Fruit fly (Drosophila melanogaster): ENCODE data around the gene CG12692.
"Not testable (repeated sequence)": the region's sequence is repeated elsewhere in the genome, so short reads cannot be mapped to it uniquely, and the experiment has no call there.

The CG12692 gene

DNA sequence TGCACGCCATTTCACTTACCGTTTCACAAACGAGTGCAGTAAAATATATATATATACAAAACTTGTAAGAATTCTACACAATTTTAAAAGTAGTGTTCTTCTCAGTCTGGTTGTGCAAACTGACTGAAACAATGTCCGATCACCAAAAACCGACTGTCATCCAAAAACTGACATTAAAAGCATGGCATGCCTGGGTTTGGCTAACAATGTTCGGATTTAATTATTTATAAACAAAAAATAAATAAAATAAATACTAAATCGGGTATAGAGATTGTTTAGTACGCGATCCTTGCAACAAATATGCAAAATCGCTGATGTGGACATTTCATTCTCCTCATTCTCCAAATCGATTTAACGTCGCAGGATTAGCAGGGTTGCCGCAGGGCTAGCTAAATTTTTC, at the start of gene CG12692:
CG12692 (minus strand) TSS at position 101 of the 400 bp plus-strand sequence.
- TF ChIP-seq CG17801 (GFP tag; optimal IDR thresholded peaks at IDR 0.05; ENCODE audit: partially characterized antibody) = no peak

DNA sequence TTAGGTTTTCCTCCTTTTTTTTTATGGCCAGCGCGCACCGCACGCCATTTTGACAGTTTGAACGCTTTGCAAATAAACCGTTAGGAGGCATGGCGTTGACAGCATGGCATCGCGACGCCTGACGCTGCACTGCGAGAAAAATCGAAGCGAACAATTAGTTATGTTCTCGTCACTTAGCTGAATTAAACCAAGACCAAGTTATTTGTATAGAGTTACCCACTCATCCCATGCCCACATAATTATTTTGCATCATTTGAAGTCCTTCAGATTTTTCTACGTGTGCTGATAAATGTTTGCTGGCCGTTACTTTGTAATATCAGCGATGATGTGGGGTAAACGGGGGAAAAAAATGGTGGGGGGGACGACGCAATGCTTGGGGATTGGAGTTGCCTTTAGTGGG, 27.7 kb upstream of the CG12692 start:
- no peak for TF ChIP-seq CG17801 (GFP tag; optimal IDR thresholded peaks at IDR 0.05; ENCODE audit: partially characterized antibody)

DNA sequence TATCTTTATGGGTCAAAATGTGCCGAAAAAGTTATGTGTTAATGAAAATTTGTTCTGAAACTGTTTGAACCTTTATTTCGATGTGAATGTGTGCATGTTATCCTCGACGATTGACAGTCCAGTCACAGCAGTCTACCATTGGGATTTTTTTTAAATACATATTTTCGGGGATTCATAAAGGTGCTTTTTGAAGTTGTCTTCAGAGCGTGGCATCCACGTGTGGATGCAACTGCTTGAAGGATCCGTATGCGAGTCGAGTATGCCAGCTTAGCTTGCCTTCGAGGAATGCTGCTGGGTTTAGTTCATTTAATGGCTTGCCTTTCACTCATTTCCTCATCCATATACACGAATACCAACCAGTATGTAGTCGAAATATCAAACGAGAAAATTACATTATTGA, 27.2 kb upstream of the CG12692 start, which contains the start of gene CG12693:
CG12693 (minus strand) TSS at position 101 of the 400 bp plus-strand sequence.
- no peak for TF ChIP-seq CG17801 (GFP tag; optimal IDR thresholded peaks at IDR 0.05; ENCODE audit: partially characterized antibody)

DNA sequence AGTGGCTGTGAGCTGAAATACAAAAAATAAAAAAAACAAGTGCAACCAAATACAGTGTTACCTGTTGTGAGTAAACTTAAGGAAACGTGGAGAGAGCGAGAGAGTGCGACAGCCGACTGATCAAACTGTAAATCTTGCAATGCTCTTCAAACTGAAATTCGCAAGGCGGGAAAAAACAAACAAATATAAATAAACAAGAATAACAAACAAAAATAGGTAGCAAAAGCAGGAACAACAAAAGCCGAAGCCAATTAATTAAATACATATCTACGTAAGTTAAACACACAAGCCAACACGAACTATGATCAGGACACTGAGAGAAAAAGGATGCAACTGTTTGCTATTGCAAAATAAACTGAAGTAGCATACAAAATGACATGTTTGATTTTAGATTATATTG, 23.2 kb upstream of the CG12692 start:
- no peak for TF ChIP-seq CG17801 (GFP tag; optimal IDR thresholded peaks at IDR 0.05; ENCODE audit: partially characterized antibody)

dm6 chrX:4324781-4325180, 22.6 kb upstream of the CG12692 start:
- peak; percentile 100 for TF ChIP-seq CG17801 (GFP tag; optimal IDR thresholded peaks at IDR 0.05; ENCODE audit: partially characterized antibody)

DNA sequence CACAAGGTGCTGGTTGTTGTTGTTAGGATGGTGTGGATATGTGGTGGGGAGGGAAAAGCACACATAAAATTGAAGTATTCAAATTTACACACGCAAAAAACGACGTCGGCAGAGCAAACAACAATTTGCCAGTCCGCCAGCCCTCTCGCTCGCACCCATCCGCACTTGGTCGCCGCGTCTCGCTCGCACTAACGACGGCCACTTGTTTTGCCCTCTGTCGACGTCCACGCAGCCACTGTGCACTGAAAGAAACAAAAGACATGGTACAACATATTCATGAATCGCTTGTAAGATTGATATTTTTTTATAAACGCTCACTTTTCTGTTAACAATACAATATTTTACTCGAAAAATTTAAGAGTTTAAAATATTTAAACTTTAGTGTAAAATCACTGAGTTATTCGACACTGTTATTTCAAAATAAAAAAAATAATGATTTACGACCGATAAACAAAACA, 21.8 kb upstream of the CG12692 start:
- TF ChIP-seq CG17801 (GFP tag; optimal IDR thresholded peaks at IDR 0.05; ENCODE audit: partially characterized antibody) = peak; percentile 84

- peak; percentile 61 for TF ChIP-seq CG17801 (GFP tag; optimal IDR thresholded peaks at IDR 0.05; ENCODE audit: partially characterized antibody)
Measured at dm6 chrX:4322234-4323210, 20.4 kb upstream of the CG12692 start, which contains the start of gene norpA. Gene norpA (plus strand): TSS chrX:4322626.

DNA sequence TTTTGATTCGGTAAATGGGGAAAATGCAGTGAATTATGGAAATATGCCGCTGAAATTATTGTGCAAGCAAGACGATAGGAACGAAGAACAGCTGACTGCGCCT, 19.8 kb upstream of the CG12692 start, which contains the start of gene mRpL33:
mRpL33 (minus strand) TSS at position 101 of the 103 bp plus-strand sequence.
- no peak for TF ChIP-seq CG17801 (GFP tag; optimal IDR thresholded peaks at IDR 0.05; ENCODE audit: partially characterized antibody)

- not testable (repeated sequence) for TF ChIP-seq CG17801 (GFP tag; optimal IDR thresholded peaks at IDR 0.05; ENCODE audit: partially characterized antibody)
Measured at dm6 chrX:4319240-4319639, 17.1 kb upstream of the CG12692 start, which contains the start of gene NO66. Gene NO66 (plus strand): TSS chrX:4319438.

DNA sequence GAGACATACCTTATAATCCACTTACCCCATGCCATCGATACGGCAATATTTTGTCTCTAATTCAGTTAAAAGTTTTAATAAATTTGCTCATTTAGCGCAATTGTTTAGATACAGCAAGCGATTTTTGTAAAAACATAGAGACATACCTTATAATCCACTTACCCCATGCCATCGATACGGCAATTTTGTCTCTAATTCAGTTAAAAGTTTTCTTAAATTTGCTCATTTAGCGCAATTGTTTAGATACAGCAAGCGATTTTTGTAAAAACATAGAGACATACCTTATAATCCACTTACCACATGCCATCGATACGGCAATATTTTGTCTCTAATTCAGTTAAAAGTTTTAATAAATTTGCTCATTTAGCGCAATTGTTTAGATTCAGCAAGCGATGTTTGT, 16.6 kb upstream of the CG12692 start, which contains the start of gene mei-9:
mei-9 (minus strand) TSS at position 101 of the 400 bp plus-strand sequence.
- TF ChIP-seq CG17801 (GFP tag; optimal IDR thresholded peaks at IDR 0.05; ENCODE audit: partially characterized antibody) = not testable (repeated sequence)

DNA sequence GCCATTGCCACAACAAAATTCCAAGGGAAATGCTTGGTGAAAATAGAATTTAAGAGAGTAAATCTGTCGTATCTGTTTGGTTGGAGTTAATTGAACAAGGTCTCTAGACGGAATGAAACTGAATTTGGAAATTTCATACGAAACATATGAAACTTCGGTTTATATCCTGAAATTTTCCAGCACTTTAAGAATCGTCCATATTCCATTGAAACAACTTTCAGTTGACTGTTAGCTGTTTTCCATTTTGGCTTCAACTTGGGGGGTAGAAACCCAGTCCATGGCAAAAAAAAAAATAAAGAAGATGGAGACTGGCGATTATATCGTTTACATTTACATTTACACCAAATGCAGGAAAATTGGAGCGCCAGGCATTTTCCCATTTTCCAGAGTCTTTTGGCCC, 9.6 kb upstream of the CG12692 start, which contains the start of gene CG15579:
CG15579 (minus strand) TSS at position 101 of the 400 bp plus-strand sequence.
- TF ChIP-seq CG17801 (GFP tag; optimal IDR thresholded peaks at IDR 0.05; ENCODE audit: partially characterized antibody) = no peak

dm6 chrX:4305980-4306379, 3.8 kb upstream of the CG12692 start:
- no peak for TF ChIP-seq CG17801 (GFP tag; optimal IDR thresholded peaks at IDR 0.05; ENCODE audit: partially characterized antibody)

dm6 chrX:4293418-4293817, 8.7 kb downstream of the CG12692 start:
- TF ChIP-seq CG17801 (GFP tag; optimal IDR thresholded peaks at IDR 0.05; ENCODE audit: partially characterized antibody) = no peak

DNA sequence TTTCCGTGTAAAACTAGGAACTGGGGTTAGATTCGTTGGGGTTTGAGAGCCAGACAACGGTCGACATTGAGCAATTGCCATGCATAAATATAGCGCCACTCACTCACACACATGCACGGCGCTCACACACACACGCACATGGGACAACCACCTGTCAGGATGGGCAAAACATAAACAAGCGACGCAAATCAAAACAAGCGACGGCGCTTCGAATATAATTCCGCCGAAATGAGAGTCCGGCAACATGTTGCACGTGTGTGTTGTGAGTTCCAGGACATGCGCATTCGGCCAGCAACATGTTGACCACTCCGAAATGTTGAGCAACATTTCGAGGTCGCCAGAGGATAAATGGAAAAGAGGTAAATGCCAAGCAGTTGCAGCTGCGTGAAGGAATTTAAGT, 21.4 kb downstream of the CG12692 start:
- TF ChIP-seq CG17801 (GFP tag; optimal IDR thresholded peaks at IDR 0.05; ENCODE audit: partially characterized antibody) = no peak

DNA sequence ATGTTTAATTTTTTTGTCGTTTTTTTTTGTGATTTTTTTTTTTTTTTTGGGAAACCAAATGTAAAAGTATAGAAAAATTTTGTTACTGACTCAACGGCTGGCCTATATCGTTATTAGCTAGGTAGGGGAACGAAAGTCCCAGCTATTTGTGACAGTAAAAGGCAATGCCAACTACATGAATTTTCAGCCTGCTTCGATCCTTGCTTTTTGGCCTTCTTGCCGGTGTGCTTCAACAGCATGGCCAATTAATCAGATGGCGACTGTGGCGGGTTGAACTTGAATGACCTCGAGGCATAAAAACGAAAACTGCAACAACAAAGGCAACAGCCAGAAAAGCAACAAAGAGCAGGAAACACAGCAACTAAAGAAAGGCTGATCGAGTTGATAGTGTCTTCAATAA, 24.3 kb downstream of the CG12692 start, which contains the start of gene CG15578:
CG15578 (minus strand) TSS at position 101 of the 400 bp plus-strand sequence.
- TF ChIP-seq CG17801 (GFP tag; optimal IDR thresholded peaks at IDR 0.05; ENCODE audit: partially characterized antibody) = no peak

DNA sequence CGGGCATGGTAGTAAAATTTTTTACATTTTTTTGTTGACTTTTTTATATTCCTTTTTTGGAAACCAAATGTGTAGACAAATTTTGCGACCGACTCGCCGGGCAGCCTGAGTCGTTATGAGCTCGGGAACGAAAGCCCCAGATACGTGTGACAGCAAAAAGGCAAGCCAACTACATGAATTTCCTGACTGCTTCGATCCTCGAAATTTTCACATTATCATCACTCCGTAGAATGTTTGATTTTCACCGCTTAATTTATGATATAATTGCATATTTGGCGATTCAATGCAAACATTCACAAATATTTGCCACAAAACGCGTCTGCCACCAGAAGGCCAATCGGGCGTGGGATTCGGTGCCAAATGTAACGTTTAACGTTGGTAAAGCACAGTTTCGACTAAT, 25.2 kb downstream of the CG12692 start, which contains the start of gene CG15577:
CG15577 (minus strand) TSS at position 101 of the 400 bp plus-strand sequence.
- TF ChIP-seq CG17801 (GFP tag; optimal IDR thresholded peaks at IDR 0.05; ENCODE audit: partially characterized antibody) = no peak

All from ovary, adult (tissue).